Worm (Caenorhabditis elegans) whole organism, midembryonic: Measurements from ENCODE around the gene cyp-34A5.

Experiments
- T22C8.4 ChIP-seq: fragments of 200-800 bp; sonication (Bioruptor generic); IDR thresholded peaks from 2 replicates; pipeline ENCODE4 v1.3.6; 2022; ENCODE audit warnings: missing genetic modification characterization, missing compliant biosample characterization
- cog-1 ChIP-seq: sonication (generic microtip); optimal IDR thresholded peaks from 2 replicates; lab custom pipeline; 2016; ENCODE audit warnings: missing genetic modification characterization, missing compliant biosample characterization
- flt-1 ChIP-seq: fragments of 200-800 bp; sonication (Bioruptor generic); IDR thresholded peaks from 2 replicates; pipeline ENCODE4 v1.3.6; 2022; ENCODE audit warnings: missing genetic modification characterization, missing compliant biosample characterization
- klf-2 ChIP-seq: fragments of 200-800 bp; sonication (Bioruptor generic); conservative IDR thresholded peaks from 2 replicates; pipeline ENCODE4 v1.3.6; 2022; ENCODE audit warnings: missing genetic modification reagents, missing genetic modification characterization, missing compliant biosample characterization
- med-1 ChIP-seq: sonication (generic microtip); optimal IDR thresholded peaks from 2 replicates; lab custom pipeline; 2017; ENCODE audit warnings: missing genetic modification characterization, mild to moderate bottlenecking, missing compliant biosample characterization, antibody characterized with exemption, missing genetic modification reagents; ENCODE audit not compliant: insufficient read depth
- ref-1 ChIP-seq: fragments of 200-800 bp; sonication (Bioruptor generic); conservative IDR thresholded peaks from 2 replicates; pipeline ENCODE4 v1.3.6; 2022; ENCODE audit warnings: missing genetic modification reagents, missing genetic modification characterization, missing compliant biosample characterization
- tab-1 ChIP-seq: fragments of 200-800 bp; sonication (Bioruptor generic); IDR thresholded peaks from 2 replicates; pipeline ENCODE4 v1.3.6; 2022; ENCODE audit warnings: missing genetic modification characterization, missing compliant biosample characterization
- ztf-23 ChIP-seq: fragments of 200-800 bp; sonication (Bioruptor generic); IDR thresholded peaks from 2 replicates; pipeline ENCODE4 v1.3.6; 2022; ENCODE audit warnings: missing genetic modification reagents, missing genetic modification characterization, missing compliant biosample characterization
- ztf-29 ChIP-seq: fragments of 200-800 bp; sonication (Bioruptor generic); IDR thresholded peaks from 2 replicates; pipeline ENCODE4 v1.3.6; 2022; ENCODE audit warnings: missing genetic modification reagents, missing genetic modification characterization, missing compliant biosample characterization

Gene cyp-34A5

DNA sequence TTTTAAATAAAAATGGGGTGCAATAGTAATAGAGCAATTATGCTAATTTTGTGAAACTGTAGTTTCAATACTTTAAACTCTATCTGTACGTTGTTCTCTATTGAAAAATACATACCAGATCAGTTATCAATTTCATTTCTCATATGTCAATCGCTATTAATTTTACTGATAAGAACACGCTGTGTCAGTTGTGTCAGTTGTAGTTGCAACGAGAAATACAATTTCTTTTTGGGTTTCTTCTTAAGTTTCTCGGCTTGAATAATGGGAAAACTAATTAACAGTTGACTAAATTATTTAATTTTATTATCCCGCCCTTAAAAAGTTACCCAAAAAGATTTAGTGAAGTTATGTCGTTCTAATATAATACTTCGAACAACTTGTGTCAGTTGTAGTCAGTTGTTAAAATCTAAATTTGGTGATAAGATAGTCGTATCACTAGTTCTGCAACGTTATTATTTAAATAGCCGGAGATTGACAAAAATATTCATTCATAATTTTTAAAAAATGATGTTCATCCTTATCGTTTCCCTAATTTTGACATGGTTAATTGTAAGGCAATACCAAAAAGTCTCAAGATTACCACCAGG, 21.5 kb downstream of the cyp-34A5 start, which contains the start of gene cyp-35A5:
cyp-35A5 (plus strand) TSS at position 435 of the 587 bp plus-strand sequence.
- TF ChIP-seq ztf-29, result no peak
- TF ChIP-seq ztf-23 (GFP tag; lab: Robert Waterston, UW), result no peak
- TF ChIP-seq cog-1 (tag; lab: Kevin White, UChicago), result no peak
- TF ChIP-seq T22C8.4 (GFP tag; lab: Robert Waterston, UW), result no peak
- TF ChIP-seq klf-2 (GFP tag; lab: Robert Waterston, UW), result no peak
- no peak for TF ChIP-seq ref-1 (GFP tag; lab: Robert Waterston, UW)
- no peak for TF ChIP-seq flt-1 (GFP tag; lab: Robert Waterston, UW)
- no peak for TF ChIP-seq med-1 (GFP tag; lab: Kevin White, UChicago)
- TF ChIP-seq tab-1, result no peak

ce11 chrV:3931326-3931725, 26.2 kb downstream of the cyp-34A5 start, which contains the start of gene srx-63:
srx-63 (plus strand) TSS chrV:3931626.
- TF ChIP-seq cog-1 (tag; lab: Kevin White, UChicago) (no peak), ref-1 (GFP tag; lab: Robert Waterston, UW) (no peak), ztf-29 (no peak), klf-2 (GFP tag; lab: Robert Waterston, UW) (no peak), med-1 (GFP tag; lab: Kevin White, UChicago) (no peak), tab-1 (no peak), ztf-23 (GFP tag; lab: Robert Waterston, UW) (no peak), flt-1 (GFP tag; lab: Robert Waterston, UW) (no peak), T22C8.4 (GFP tag; lab: Robert Waterston, UW) (no peak)

DNA sequence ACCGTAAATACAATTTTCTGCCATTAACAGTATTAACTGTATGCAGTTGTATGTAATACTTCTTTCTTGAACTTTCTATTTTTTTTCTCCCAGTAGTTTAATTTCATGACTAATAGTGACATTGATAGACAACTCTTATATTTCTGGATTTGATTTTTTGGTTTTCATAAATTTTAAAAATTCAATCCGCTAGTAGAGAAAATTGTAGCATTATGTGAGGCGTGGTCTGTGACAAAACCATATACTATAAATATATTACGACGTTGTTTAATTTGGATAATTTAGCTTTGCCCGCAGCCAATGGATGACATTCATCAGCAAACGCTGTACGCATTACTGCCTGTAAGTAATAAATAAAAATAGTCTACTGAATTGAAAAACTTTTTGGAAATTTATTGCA, 28.4 kb downstream of the cyp-34A5 start, which contains the start of gene srx-64:
srx-64 (plus strand) TSS at position 301 of the 400 bp plus-strand sequence.
- no peak for TF ChIP-seq flt-1 (GFP tag; lab: Robert Waterston, UW)
- TF ChIP-seq T22C8.4 (GFP tag; lab: Robert Waterston, UW), result no peak
- TF ChIP-seq ztf-23 (GFP tag; lab: Robert Waterston, UW), result no peak
- no peak for TF ChIP-seq ztf-29
- TF ChIP-seq ref-1 (GFP tag; lab: Robert Waterston, UW), result no peak
- TF ChIP-seq cog-1 (tag; lab: Kevin White, UChicago), result no peak
- no peak for TF ChIP-seq klf-2 (GFP tag; lab: Robert Waterston, UW)
- no peak for TF ChIP-seq tab-1
- no peak for TF ChIP-seq med-1 (GFP tag; lab: Kevin White, UChicago)

ce11 chrV:3927522-3927921, 30.0 kb downstream of the cyp-34A5 start:
- 0 out of 2 replicates have a peak, but pooled peaks have one; percentile 42 for TF ChIP-seq klf-2 (GFP tag; lab: Robert Waterston, UW)
- no peak for TF ChIP-seq T22C8.4 (GFP tag; lab: Robert Waterston, UW)

ce11 chrV:3922547-3922946, 35.0 kb downstream of the cyp-34A5 start:
- no peak for TF ChIP-seq T22C8.4 (GFP tag; lab: Robert Waterston, UW)
- TF ChIP-seq ztf-29, result no peak
- no peak for TF ChIP-seq tab-1
- no peak for TF ChIP-seq cog-1 (tag; lab: Kevin White, UChicago)
- no peak for TF ChIP-seq flt-1 (GFP tag; lab: Robert Waterston, UW)
- TF ChIP-seq med-1 (GFP tag; lab: Kevin White, UChicago), result no peak
- TF ChIP-seq klf-2 (GFP tag; lab: Robert Waterston, UW), result no peak
- TF ChIP-seq ztf-23 (GFP tag; lab: Robert Waterston, UW), result no peak
- TF ChIP-seq ref-1 (GFP tag; lab: Robert Waterston, UW), result no peak

- TF ChIP-seq ztf-23 (GFP tag; lab: Robert Waterston, UW) (no peak), flt-1 (GFP tag; lab: Robert Waterston, UW) (no peak), cog-1 (tag; lab: Kevin White, UChicago) (no peak), klf-2 (GFP tag; lab: Robert Waterston, UW) (no peak), ref-1 (GFP tag; lab: Robert Waterston, UW) (no peak), T22C8.4 (GFP tag; lab: Robert Waterston, UW) (no peak), ztf-29 (no peak), med-1 (GFP tag; lab: Kevin White, UChicago) (no peak), tab-1 (no peak)
Measured at ce11 chrV:3921635-3922034, 35.9 kb downstream of the cyp-34A5 start, which contains the start of gene srx-65. srx-65 (plus strand) TSS chrV:3921935.

ce11 chrV:3919289-3919688, 38.2 kb downstream of the cyp-34A5 start, which contains the start of gene srx-66:
srx-66 (plus strand) TSS chrV:3919589.
- no peak for TF ChIP-seq T22C8.4 (GFP tag; lab: Robert Waterston, UW)
- no peak for TF ChIP-seq cog-1 (tag; lab: Kevin White, UChicago)
- TF ChIP-seq ztf-29, result no peak
- no peak for TF ChIP-seq klf-2 (GFP tag; lab: Robert Waterston, UW)
- no peak for TF ChIP-seq tab-1
- TF ChIP-seq flt-1 (GFP tag; lab: Robert Waterston, UW), result no peak
- TF ChIP-seq ztf-23 (GFP tag; lab: Robert Waterston, UW), result no peak
- TF ChIP-seq ref-1 (GFP tag; lab: Robert Waterston, UW), result no peak
- TF ChIP-seq med-1 (GFP tag; lab: Kevin White, UChicago), result no peak

- TF ChIP-seq ztf-29 (no peak), tab-1 (no peak), T22C8.4 (GFP tag; lab: Robert Waterston, UW) (no peak), ref-1 (GFP tag; lab: Robert Waterston, UW) (no peak), ztf-23 (GFP tag; lab: Robert Waterston, UW) (no peak), cog-1 (tag; lab: Kevin White, UChicago) (no peak), flt-1 (GFP tag; lab: Robert Waterston, UW) (no peak), klf-2 (GFP tag; lab: Robert Waterston, UW) (no peak), med-1 (GFP tag; lab: Kevin White, UChicago) (no peak)
Measured at ce11 chrV:3916480-3916879, 41.0 kb downstream of the cyp-34A5 start, which contains the start of gene srx-67. srx-67 (plus strand) TSS chrV:3916780.

- TF ChIP-seq ztf-23 (GFP tag; lab: Robert Waterston, UW), result no peak
- TF ChIP-seq ztf-29, result no peak
- TF ChIP-seq tab-1, result no peak
- TF ChIP-seq flt-1 (GFP tag; lab: Robert Waterston, UW), result no peak
- TF ChIP-seq cog-1 (tag; lab: Kevin White, UChicago), result no peak
- no peak for TF ChIP-seq klf-2 (GFP tag; lab: Robert Waterston, UW)
- TF ChIP-seq ref-1 (GFP tag; lab: Robert Waterston, UW), result no peak
- no peak for TF ChIP-seq med-1 (GFP tag; lab: Kevin White, UChicago)
Measured at ce11 chrV:3913131-3913530, 44.4 kb downstream of the cyp-34A5 start.
